Worm (Caenorhabditis elegans): ENCODE measurements around the gene C56E6.2.

ce11 chrII:6522622-6523254, 2.0 kb upstream of the C56E6.2 start:
- TF ChIP-seq elt-3 (tag; optimal IDR thresholded peaks at IDR 0.05) (no peak), snpc-4 (tag; optimal IDR thresholded peaks at IDR 0.05) (no peak), pha-4 (tag; optimal IDR thresholded peaks at IDR 0.05) (no peak), unc-62 (GFP tag; optimal IDR thresholded peaks at IDR 0.05) (peak; percentile 58), lsy-2 (tag; optimal IDR thresholded peaks at IDR 0.05) (no peak), nhr-76 (tag; optimal IDR thresholded peaks at IDR 0.05) (no peak)

All from whole organism, mixed stage, embryonic.